Worm (Caenorhabditis elegans) whole organism, dauer: ENCODE results near the gene acr-15.
"Not testable (repeated sequence)": the region's sequence is repeated elsewhere in the genome, so short reads cannot be mapped to it uniquely, and the experiment has no call there.

Experiments used
- unc-62 ChIP-seq: sonication (generic microtip); optimal IDR thresholded peaks from 2 replicates; lab custom pipeline; 2017; ENCODE audit warnings: missing biosample characterization, missing genetic modification reagents, missing genetic modification characterization

acr-15 gene

DNA sequence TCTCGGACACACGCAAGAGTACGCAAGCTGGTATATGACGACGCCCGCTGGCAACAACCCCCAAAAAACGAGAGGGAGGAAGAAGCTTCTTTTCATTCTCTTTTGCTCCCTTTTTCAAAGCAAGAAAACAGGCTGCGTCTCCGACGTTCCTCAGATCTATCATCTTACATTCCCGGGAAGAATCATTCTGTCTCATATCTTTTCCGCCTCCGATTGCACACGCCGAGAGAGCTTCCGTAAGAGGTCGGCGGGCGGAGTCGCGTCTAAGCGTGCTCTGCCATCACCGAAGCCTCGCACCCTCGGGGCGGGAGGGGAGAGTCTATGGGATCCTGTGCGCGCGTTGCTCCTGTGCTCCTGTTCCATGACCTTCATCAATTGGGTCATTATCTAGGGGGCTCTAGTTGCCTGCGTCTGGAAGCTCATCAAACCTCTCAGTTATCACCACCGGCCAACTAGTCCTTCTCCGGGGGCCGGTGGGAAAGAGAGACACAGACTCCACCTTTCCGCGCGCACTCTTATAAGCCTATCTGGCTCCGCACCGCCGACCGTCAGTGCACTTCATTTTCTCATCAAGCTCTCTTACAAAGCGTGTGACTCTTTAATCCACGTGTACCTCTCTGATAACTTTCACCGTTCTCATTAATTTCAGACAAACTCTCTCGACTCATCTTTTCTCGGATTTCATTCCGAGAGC, 6.8 kb upstream of the acr-15 start, which contains the start of the genes slc-17.8 and asns-1:
Gene slc-17.8 (minus strand): TSS at position 51 of the 694 bp plus-strand sequence.
Gene asns-1 (plus strand): TSS at position 644 of the 694 bp plus-strand sequence.
- TF ChIP-seq unc-62 (GFP tag; lab: Kevin White, UChicago): no peak

DNA sequence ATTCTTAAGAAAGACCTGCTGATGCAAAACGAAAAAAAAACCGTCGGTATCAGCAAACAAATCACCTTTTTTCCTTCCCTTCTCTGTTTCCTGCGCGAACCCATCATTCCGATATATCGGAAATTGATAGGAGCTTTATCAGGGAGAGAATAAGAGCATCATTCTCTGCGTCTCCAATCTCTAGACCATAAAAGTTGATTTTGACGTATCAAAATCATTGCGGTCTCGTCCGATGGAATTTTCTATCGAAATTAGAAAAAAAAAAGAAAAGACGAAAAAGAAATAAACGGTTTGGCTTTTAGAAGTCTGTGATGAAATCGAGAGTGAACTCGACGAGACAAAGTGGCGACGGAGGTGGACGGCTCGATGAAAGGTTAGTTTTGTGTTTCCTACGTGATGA, 3.5 kb upstream of the acr-15 start, which contains the start of gene stdh-4:
Gene stdh-4 (plus strand): TSS at position 301 of the 400 bp plus-strand sequence.
- no peak for TF ChIP-seq unc-62 (GFP tag; lab: Kevin White, UChicago)

DNA sequence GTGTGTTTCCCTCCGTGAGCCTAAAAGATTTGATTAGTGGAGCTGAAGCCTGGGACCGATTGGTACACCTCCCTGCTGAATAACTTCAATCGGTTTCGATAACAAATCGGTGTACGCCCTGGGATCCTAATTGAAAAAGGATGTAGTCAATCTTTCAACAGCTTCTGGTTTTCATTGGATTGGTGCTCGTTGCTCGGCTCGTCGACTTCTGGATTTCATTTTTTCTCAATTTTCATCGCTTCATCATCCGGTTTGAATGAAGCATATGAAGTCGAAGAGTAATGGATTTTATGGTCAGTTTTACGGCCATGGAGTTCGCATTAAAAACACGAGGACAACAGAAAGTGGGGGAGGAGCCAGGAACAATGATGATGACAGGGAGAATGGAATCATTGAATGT, 3.5 kb downstream of the acr-15 start:
- TF ChIP-seq unc-62 (GFP tag; lab: Kevin White, UChicago): no peak

DNA sequence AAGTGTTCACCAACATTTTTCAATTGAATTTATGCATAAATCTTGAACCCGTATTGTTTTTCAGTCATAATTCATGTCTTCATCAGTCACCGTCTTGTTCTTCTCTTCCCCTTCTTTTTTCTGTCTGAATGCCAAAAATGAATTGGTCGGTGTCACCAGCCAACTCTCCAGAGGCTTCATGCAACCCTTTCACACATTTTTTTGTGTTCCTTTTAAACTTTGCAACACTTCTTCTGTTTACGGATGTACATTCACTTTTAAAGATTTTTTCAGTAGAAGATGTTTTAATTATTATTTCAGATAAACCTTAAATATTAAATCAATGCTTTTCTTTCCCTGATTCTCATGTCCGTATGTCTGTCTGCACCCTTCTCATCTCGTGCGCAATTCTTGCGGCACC, 8.4 kb downstream of the acr-15 start, which contains the start of gene acr-16:
Gene acr-16 (plus strand): TSS at position 301 of the 400 bp plus-strand sequence.
- TF ChIP-seq unc-62 (GFP tag; lab: Kevin White, UChicago): no peak

DNA sequence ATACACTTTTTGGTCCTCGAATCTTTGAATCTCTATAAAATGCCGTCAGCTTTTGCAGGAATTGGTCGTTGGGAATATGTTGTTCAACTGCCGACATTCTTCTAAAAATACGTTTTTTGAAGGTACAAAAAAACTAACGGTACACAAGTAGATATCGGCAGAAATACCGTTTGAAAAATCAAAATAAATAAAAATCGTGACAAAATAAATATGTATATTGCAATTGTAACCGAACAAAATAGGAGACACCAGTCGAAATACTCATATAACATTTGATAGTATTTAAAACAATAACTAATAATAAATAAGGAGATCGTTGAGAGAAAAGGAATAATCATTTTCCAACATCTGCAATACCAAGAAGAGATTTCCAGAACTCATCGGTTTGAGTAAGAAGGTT, 12.6 kb downstream of the acr-15 start, which contains the start of gene F25G6.8:
Gene F25G6.8 (minus strand): TSS at position 101 of the 400 bp plus-strand sequence.
- no peak for TF ChIP-seq unc-62 (GFP tag; lab: Kevin White, UChicago)

DNA sequence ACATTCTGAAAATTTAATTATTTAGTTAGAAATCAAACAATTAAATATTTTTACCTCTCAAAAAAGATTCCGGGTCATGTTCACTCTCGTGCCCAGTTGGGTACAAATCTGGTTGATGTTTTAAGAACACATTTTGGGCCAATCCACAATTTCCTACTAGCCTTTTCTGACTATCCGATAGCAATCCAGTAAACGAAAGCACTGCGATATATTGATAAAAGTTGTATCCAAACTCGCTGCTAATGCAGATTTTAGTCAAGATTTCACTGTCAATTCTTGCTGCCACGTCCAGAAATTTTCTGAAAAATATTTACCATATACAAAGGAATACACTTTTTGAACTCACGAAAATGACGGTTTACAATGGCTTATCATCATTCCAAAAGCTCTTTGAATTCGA, 16.7 kb downstream of the acr-15 start:
- TF ChIP-seq unc-62 (GFP tag; lab: Kevin White, UChicago): no peak

DNA sequence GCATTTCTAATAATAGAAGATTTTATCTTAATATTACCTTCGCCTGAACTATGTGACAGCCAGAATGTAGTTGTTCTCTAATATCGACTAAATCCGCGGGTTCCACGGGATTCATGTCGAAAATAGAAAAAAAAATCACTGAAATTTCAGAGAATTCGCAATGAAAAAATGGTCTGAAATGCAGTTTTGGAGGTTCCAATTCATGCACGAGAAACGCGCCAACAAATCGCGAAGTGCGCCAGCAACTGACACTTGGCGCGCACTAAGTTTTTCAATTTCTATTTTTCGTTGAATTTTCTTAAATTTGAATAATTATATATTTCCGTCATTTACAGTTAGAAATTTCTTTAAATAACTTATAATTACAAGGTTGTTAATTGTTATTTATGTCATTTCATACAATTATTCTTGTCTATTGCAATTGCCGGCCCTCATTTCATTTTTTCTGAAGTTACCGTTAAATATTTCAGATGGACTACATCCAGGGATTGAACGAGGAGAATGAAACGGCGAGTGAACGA, 17.4 kb downstream of the acr-15 start, which contains the start of the genes F25G6.9 and symk-1:
Gene F25G6.9 (minus strand): TSS at position 160 of the 521 bp plus-strand sequence.
Gene symk-1 (plus strand): TSS at position 471 of the 521 bp plus-strand sequence.
- TF ChIP-seq unc-62 (GFP tag; lab: Kevin White, UChicago): no peak

DNA sequence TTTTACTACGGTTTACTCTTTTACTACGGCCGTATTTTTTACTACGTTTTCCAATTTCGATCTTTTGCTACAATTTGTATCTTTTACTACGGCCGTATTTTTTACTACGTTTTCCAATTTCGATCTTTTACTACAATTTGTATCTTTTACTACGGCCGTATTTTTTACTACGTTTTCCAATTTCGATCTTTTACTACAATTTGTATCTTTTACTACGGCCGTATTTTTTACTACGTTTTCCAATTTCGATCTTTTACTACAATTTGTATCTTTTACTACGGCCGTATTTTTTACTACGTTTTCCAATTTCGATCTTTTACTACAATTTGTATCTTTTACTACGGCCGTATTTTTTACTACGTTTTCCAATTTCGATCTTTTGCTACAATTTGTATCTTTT, 22.3 kb downstream of the acr-15 start, which contains the start of gene F25G6.1:
Gene F25G6.1 (plus strand): TSS at position 301 of the 400 bp plus-strand sequence.
- not testable (repeated sequence) for TF ChIP-seq unc-62 (GFP tag; lab: Kevin White, UChicago)

DNA sequence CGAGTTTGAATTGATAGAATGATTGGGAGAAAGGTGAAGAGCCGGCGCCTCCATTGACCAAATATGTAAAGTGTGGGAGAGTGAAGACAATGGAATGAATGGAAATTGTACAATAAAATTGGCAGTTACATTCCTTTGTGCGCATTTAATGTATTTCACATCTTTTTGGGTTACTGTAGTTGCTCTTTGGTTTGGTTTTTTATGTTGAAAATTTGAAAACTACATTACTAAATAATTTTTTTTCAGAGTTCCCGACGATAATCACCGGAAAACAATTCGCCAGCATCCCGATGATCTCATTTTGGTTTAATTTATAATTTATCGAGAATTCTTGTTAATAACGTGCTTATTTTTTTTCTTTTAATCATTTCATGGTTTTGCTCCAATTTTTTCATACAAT, 28.5 kb downstream of the acr-15 start, which contains the start of gene C10B5.1:
Gene C10B5.1 (plus strand): TSS at position 301 of the 400 bp plus-strand sequence.
- no peak for TF ChIP-seq unc-62 (GFP tag; lab: Kevin White, UChicago)

DNA sequence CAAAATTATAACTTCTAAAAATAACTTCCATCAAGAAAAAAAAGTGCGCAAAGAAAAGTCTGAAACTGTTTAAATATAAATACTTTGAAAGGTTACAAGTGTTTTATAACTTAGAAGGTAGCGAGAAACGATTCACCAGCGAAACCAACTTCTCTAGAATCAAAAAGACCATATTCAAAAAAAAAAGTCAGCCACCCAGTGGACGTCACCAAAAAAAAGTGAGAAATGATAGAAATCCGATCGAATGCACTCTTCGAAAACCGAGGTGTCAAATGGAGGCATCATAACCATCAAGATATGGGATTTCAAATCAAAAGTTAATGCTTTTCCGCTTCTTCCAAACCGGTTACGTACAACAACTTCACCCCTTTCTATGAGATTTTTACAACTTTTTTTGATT, 34.0 kb downstream of the acr-15 start:
- no peak for TF ChIP-seq unc-62 (GFP tag; lab: Kevin White, UChicago)

DNA sequence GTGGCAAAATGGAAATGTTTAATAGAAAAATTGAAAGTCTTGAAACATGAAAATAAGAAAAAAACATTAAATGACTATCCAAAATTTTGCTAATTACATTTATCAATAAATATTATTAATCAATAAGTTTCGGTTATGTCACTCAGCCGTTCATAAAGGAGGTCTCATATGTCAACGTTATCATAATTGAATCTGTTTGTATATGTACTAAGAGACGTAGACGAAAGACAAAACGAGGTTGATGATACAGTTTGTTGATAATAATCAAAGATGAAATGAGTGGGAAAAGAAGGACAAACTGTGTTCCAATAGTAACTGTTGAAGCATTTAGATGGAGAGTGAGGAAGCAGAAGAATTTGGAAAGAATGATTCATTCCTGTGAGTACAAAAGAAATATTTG, 34.4 kb downstream of the acr-15 start:
- no peak for TF ChIP-seq unc-62 (GFP tag; lab: Kevin White, UChicago)

DNA sequence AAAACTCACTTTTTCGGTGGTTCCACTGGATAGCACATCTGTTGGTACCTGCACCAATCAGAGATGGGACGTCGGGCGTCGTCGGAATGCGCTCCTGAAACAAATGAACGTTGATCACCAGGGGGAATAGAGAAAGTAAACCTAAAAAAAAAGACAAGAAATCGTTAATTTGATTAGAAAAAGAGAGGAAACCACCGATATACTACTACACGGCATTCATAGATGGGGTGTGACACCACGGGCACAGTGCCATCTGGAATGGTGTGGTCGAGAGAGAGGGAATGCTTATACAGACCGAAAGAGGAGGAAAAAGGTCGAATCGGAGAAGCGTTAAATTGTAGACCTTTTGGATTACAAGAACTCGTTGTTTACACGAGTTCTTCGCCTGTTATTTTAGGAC, 35.6 kb downstream of the acr-15 start, which contains the start of gene C10B5.3:
Gene C10B5.3 (minus strand): TSS at position 101 of the 400 bp plus-strand sequence.
- no peak for TF ChIP-seq unc-62 (GFP tag; lab: Kevin White, UChicago)

DNA sequence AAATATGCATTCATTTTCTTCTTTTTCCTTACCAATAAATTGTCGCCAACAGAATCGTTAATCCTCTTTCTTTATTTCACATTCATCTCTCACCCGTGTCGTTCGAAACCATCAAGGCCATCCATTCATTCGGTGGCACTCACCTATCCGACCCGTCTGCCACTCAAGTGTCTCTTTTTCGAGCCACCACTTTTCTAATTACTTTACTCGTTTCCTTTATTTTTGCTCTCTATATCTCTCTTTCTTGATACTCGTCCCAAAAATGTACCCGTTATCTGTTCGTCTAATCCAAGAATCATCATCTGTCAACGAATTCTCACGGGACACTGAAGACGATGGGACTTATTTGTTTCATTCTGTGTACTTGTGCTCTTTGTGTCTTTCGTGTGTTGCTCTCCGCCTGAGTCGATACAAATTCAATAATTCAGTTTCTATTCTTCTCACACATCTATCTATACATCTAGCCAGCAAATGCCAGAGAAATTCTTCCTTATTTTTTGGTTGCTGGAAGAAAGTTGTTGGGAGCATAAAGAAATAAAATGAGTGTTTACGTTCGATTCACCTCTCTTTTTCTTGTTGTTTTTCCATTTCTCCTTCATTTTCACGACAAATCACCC, 40.3 kb downstream of the acr-15 start:
- no peak for TF ChIP-seq unc-62 (GFP tag; lab: Kevin White, UChicago)

DNA sequence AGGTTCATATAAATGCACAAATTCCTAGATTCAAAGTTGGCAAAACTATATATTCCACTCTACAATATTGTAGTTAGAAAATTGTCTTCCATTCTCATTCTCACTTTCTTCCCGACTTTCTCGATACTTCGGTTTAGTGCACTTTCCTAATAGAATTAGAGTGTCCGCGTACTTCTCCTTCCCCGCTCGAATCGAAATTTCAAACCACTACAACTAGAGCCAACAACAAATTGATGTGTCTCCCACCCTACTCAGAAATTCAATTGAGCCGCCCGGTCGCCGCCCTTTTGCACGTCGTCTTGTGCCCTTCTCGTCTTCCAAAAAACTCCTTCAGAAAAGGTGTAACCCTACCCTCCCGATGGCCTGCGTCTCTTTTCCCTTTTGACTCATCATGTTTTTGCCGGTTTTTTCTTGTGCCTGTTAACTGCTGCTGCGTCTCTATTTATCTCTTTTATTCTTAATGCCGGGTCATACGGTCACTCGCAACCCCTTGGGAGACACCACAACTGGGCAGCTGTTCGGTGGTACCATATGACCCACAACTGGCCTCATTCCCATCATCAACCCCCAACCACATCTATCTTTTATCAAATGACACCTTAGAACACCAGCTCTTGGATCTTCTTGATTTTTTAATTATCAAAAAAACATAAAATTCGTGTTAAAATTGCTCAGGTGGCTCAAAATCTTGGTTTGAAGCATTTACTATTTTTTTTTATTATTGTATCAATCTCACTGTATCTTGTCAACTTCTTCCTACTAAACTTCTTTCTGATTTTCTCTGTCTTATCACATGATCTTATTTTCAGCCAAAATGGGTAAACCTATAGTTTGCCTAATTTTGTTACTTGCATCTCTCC, 41.8 kb downstream of the acr-15 start, which contains the start of gene tag-196:
Gene tag-196 (plus strand): TSS at position 810 of the 860 bp plus-strand sequence.
- no peak for TF ChIP-seq unc-62 (GFP tag; lab: Kevin White, UChicago)

DNA sequence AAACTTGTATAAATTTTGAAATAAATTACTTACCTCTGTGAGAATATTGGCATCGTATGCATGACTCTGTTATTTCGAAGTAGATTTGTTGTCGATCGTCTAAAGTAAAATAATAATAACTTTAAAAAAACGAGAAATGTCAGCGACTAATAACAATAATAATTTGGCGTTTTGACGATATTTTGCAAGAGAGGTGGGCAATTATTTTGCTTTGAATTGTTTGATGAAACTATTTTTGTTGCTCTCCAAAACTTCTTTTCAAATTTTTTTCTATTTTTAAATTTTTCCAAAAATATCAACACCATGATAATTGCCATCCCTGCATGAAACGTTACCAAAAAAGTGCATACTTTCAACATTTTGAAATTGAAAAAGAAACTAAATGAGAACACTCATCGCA, 46.7 kb downstream of the acr-15 start, which contains the start of gene F41E6.7:
Gene F41E6.7 (minus strand): TSS at position 101 of the 400 bp plus-strand sequence.
- TF ChIP-seq unc-62 (GFP tag; lab: Kevin White, UChicago): no peak
